Fruit fly (Drosophila melanogaster): ENCODE results near the gene sNPF.

Gene sNPF

DNA sequence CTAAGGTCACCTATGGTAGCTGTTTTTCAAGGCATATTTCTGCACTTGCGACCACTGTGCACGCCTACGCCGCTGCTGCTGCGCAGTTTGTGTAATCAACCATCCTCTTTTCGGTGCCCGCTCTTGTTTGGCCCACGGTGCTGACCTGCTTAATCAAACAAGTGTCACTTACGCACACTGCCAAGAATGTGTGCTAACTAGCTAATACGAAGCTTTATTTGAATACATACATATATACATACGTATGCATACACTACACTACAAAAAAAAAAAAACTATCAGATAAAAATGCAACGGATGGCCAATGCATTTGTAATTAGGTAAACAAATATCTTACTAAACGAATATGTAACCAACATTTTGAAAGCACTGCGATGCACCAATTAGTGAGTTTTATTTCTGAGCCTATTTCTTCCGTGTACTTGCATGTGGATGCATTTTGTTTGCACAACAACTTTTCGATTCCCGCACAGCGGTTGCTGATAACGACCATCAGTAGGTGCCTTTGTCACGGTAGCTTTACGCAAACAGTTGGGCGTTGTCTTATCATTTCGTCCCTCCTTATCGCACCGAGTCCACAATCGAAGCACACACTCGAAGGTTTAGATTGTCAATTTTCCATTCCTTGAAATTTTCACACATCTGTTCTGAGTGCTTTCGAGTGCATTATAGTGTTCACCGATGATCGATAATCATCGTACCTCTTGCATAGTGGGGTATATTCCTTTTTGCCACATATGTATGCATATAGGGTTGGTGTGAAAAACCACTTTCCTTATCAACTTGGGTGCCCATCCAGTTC, 58.8 kb downstream of the sNPF start (continued):
- peak; percentile 91 for TF ChIP-seq CG14441 (GFP tag; IDR thresholded peaks at IDR 0.05)
- TF ChIP-seq CG1832 (GFP tag; optimal IDR thresholded peaks at IDR 0.05): no peak
- TF ChIP-seq yki (optimal IDR thresholded peaks at IDR 0.05): no peak
- TF ChIP-seq CG33213 (GFP tag; optimal IDR thresholded peaks at IDR 0.05): peak; percentile 72
- TF ChIP-seq lilli (GFP tag; optimal IDR thresholded peaks at IDR 0.05): peak; percentile 80
- peak; percentile 67 for TF ChIP-seq cas (GFP tag; IDR thresholded peaks at IDR 0.05)
- TF ChIP-seq cato (GFP tag; optimal IDR thresholded peaks at IDR 0.05; ENCODE audit: borderline replicate concordance): peak; percentile 62
- peak; percentile 72 for TF ChIP-seq CG2120 (GFP tag; optimal IDR thresholded peaks at IDR 0.05)
- TF ChIP-seq Med (GFP tag): peak; percentile 92
- TF ChIP-seq H2.0 (GFP tag; IDR thresholded peaks at IDR 0.05): peak; percentile 77
- peak; percentile 79 for TF ChIP-seq pros (GFP tag; optimal IDR thresholded peaks at IDR 0.05)
- TF ChIP-seq dimm (GFP tag; IDR thresholded peaks at IDR 0.05): peak; percentile 87
- peak; percentile 82 for TF ChIP-seq odd (GFP tag; optimal IDR thresholded peaks at IDR 0.05)
- no peak for TF ChIP-seq sna (GFP tag; IDR thresholded peaks at IDR 0.05; ENCODE audit: partially characterized antibody)
- TF ChIP-seq CG4282 (GFP tag; optimal IDR thresholded peaks at IDR 0.05): peak; percentile 65
- peak; percentile 79 for TF ChIP-seq CG17829 (tag; optimal IDR thresholded peaks at IDR 0.05)
- peak; percentile 71 for TF ChIP-seq CG7987 (GFP tag; optimal IDR thresholded peaks at IDR 0.05)
- TF ChIP-seq Sin3A (optimal IDR thresholded peaks at IDR 0.05): no peak
- no peak for TF ChIP-seq zen2 (GFP tag; IDR thresholded peaks at IDR 0.05; ENCODE audit: partially characterized antibody)
- peak; percentile 66 for TF ChIP-seq CG12942 (GFP tag; optimal IDR thresholded peaks at IDR 0.05)
- no peak for TF ChIP-seq Dref (GFP tag; IDR thresholded peaks at IDR 0.05)
- TF ChIP-seq tin (GFP tag; optimal IDR thresholded peaks at IDR 0.05): peak; percentile 78
- TF ChIP-seq gce (GFP tag; IDR thresholded peaks at IDR 0.05): peak; percentile 91
- TF ChIP-seq CG15011 (GFP tag; optimal IDR thresholded peaks at IDR 0.05): peak; percentile 67
- peak; percentile 83 for TF ChIP-seq CG17361 (GFP tag; IDR thresholded peaks at IDR 0.05)
- no peak for TF ChIP-seq luna (GFP tag; optimal IDR thresholded peaks at IDR 0.05)
- peak; percentile 78 for TF ChIP-seq CG4820 (GFP tag; optimal IDR thresholded peaks at IDR 0.05)
- peak; percentile 25 for TF ChIP-seq Ravus (GFP tag; IDR thresholded peaks at IDR 0.05)
- TF ChIP-seq Chrac-16 (GFP tag; optimal IDR thresholded peaks at IDR 0.05): peak; percentile 72
- TF ChIP-seq jumu (GFP tag; optimal IDR thresholded peaks at IDR 0.05): peak; percentile 76
- peak; percentile 96 for TF ChIP-seq ci (GFP tag; IDR thresholded peaks at IDR 0.05)
- no peak for TF ChIP-seq CG2129 (GFP tag; IDR thresholded peaks at IDR 0.05; ENCODE audit: partially characterized antibody)
- TF ChIP-seq psq (GFP tag; optimal IDR thresholded peaks at IDR 0.05): peak; percentile 56
- TF ChIP-seq CG10274 (GFP tag; optimal IDR thresholded peaks at IDR 0.05): peak; percentile 35
- TF ChIP-seq CG14667 (GFP tag; IDR thresholded peaks at IDR 0.05): peak; percentile 82
- TF ChIP-seq wor (GFP tag; IDR thresholded peaks at IDR 0.05): peak; percentile 79
- peak; percentile 71 for TF ChIP-seq kay (GFP tag; optimal IDR thresholded peaks at IDR 0.05)
- peak; percentile 40 for TF ChIP-seq CG5245 (GFP tag; optimal IDR thresholded peaks at IDR 0.05)
- peak; percentile 78 for TF ChIP-seq CG9609 (GFP tag; optimal IDR thresholded peaks at IDR 0.05)
- TF ChIP-seq Camta (GFP tag; optimal IDR thresholded peaks at IDR 0.05): peak; percentile 78
- TF ChIP-seq CG8281 (tag; optimal IDR thresholded peaks at IDR 0.05): peak; percentile 61
- TF ChIP-seq Hr39 (optimal IDR thresholded peaks at IDR 0.05): no peak
- TF ChIP-seq CG3995 (GFP tag; optimal IDR thresholded peaks at IDR 0.05): peak; percentile 2
- peak; percentile 78 for TF ChIP-seq Ada2b (GFP tag; IDR thresholded peaks at IDR 0.05)
- 0 out of 2 replicates have a peak, but pooled peaks have one; percentile 44 for TF ChIP-seq CG16779 (GFP tag; IDR thresholded peaks at IDR 0.05)
- peak; percentile 2 for TF ChIP-seq pfk (GFP tag; optimal IDR thresholded peaks at IDR 0.05)
- TF ChIP-seq CG4730 (GFP tag; IDR thresholded peaks at IDR 0.05): peak; percentile 90
- TF ChIP-seq Aef1 (GFP tag; IDR thresholded peaks at IDR 0.05): peak; percentile 81
- TF ChIP-seq tio (GFP tag; optimal IDR thresholded peaks at IDR 0.05): peak; percentile 72
- TF ChIP-seq Gug (GFP tag; IDR thresholded peaks at IDR 0.05): peak; percentile 74
- peak; percentile 57 for TF ChIP-seq CG9817 (tag; optimal IDR thresholded peaks at IDR 0.05)

Measured in whole organism, embryonic.